Worm (Caenorhabditis elegans): ENCODE results near the gene srw-6.

DNA sequence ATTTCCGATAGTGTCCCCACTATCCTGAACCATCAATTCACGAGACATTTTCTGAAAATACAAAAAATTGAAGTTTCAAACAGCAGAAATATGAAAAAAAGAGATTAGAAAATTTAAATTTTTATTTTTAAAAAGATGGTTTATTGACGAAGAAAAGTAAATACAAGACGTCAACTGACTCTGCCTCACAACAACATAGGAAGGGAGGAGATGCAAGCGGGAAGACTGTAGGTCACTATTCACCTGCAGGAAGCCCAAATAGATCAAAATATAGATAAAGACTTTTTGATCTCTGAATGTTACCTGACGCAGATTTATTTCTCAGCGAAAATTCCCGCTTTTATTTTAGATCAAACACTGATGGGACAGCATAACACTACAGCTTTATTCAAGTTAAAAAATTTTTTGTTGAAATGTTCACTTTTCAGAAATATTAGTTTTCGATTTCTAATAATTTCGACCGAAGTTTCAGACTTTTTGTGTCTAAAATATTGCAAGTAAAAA is 32.3 kb upstream of the srw-6 start, which contains the start of gene cysl-3:
- no peak for TF ChIP-seq dao-5 (tag; optimal IDR thresholded peaks at IDR 0.05)
- TF ChIP-seq him-1 (tag; optimal IDR thresholded peaks at IDR 0.05): no peak

Data from whole organism, L4/young adult.